Worm (Caenorhabditis elegans): ENCODE data around the gene oac-48.
"Not testable (repeated sequence)": the region's sequence is repeated elsewhere in the genome, so short reads cannot be mapped to it uniquely, and the experiment has no call there.

oac-48 gene

DNA sequence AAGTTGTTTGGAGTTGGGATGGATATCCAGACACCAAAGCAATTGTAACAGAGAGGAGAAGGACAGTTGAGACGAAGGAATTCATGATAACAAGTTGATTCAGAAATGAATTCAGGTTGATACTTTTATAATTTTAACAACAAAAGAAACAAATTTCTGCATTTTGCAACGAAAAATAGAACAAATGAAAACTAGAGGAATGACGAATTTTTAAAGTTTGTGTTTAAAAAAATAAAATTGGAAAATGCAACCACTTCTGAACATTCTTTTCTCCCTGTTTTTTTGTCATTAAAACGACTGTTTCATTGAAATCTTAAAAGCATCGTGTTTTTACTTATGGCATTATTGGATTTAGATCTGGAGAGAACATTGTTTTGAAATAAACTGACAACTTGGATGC is 22.2 kb upstream of the oac-48 start, which contains the start of gene C08F11.12:
Gene C08F11.12, minus strand, starts transcription at position 101 of the 400 bp plus-strand sequence.
- TF ChIP-seq unc-62 (GFP tag; optimal IDR thresholded peaks at IDR 0.05); lin-11 (tag; optimal IDR thresholded peaks at IDR 0.05); zag-1 (tag; optimal IDR thresholded peaks at IDR 0.05): not testable (repeated sequence)

DNA sequence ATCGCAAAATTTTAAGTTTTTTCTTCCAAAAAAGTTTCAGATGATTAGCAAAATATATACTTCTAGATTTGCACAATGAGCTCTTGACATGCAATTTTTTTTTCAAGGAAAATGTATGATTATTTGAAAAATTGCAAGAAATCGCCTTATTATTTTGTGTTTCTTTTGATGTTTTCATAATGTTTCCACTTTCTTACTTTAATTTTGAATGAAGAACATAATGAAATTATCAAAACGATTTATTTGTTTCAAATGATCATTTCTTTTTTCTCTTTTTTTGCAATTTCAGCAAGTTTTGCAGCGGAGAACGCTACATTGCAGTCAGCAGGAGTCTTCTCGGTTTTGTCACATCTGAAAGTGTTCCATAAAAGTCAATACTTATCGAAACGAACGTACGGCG is 21.6 kb upstream of the oac-48 start, which contains the start of gene Y45F10C.6:
Gene Y45F10C.6, plus strand, starts transcription at position 301 of the 400 bp plus-strand sequence.
- not testable (repeated sequence) for TF ChIP-seq nhr-129 (tag; optimal IDR thresholded peaks at IDR 0.05); sma-9 (GFP tag; optimal IDR thresholded peaks at IDR 0.05); sma-9 (tag; optimal IDR thresholded peaks at IDR 0.05); F13H6.1 (tag; optimal IDR thresholded peaks at IDR 0.05)

DNA sequence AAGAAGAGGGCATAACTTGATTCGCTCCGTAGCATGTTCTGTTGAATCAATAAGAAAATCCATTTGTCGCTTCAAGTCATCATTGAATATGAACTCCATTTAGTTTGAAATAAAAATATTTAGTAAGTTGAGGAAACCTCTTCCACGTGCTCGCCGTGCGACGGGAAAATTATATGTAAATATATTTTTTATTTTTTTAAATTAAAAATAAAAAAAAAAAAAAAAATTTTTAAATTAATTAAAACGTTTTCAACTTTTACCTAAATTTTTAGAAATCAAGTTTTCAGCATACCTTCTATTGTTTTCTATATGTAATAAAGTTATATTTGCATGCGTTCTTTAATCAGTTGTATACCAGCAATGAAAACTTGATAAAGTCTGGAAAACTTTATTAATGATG is 14.2 kb upstream of the oac-48 start, which contains the start of gene Y45F10C.1:
Gene Y45F10C.1, minus strand, starts transcription at position 101 of the 400 bp plus-strand sequence.
- TF ChIP-seq nhr-25 (tag; optimal IDR thresholded peaks at IDR 0.05); ztf-1 (GFP tag; conservative IDR thresholded peaks at IDR 0.05); unc-62 (GFP tag; optimal IDR thresholded peaks at IDR 0.05): not testable (repeated sequence)

ce11 chrIV:13662570-13662969 is 11.0 kb upstream of the oac-48 start, which contains the start of gene Y45F10C.2:
Gene Y45F10C.2, minus strand, starts transcription at chrIV:13662670.
- TF ChIP-seq unc-39 (tag; optimal IDR thresholded peaks at IDR 0.05); unc-62 (GFP tag; optimal IDR thresholded peaks at IDR 0.05); dmd-4 (tag; optimal IDR thresholded peaks at IDR 0.05): not testable (repeated sequence)

DNA sequence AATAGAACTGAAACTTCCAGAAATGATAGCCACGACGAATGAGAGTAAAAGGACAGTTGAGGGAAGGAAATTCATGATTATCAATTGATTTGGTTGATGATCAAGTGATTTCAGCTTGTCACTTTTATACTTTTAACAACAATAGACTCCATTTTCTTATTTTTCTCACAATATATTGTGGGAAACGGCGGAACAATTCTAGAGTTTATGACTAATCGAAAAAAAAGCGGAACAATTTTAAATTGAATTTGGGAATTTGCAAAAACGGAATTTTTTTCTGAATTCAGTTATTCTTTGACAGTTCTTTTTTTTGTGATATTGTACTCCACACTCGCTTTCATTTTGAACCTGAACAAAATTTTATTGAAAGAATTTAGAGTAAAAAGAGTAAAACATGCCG is 9.5 kb upstream of the oac-48 start, which contains the start of gene Y45F10C.4:
Gene Y45F10C.4, minus strand, starts transcription at position 101 of the 400 bp plus-strand sequence.
- TF ChIP-seq ama-1 (optimal IDR thresholded peaks at IDR 0.05) (no peak), ztf-1 (GFP tag; conservative IDR thresholded peaks at IDR 0.05) (no peak), skn-1 (tag; optimal IDR thresholded peaks at IDR 0.05) (no peak), nhr-25 (tag; optimal IDR thresholded peaks at IDR 0.05) (no peak), C34F6.9 (tag; optimal IDR thresholded peaks at IDR 0.05) (no peak), lin-39 (tag; optimal IDR thresholded peaks at IDR 0.05) (no peak), elt-3 (tag; optimal IDR thresholded peaks at IDR 0.05) (no peak), ztf-11 (tag; optimal IDR thresholded peaks at IDR 0.05) (no peak), peb-1 (tag; optimal IDR thresholded peaks at IDR 0.05) (no peak), nhr-6 (tag; optimal IDR thresholded peaks at IDR 0.05) (no peak), aly-2 (tag; optimal IDR thresholded peaks at IDR 0.05) (no peak), alr-1 (tag; optimal IDR thresholded peaks at IDR 0.05) (no peak), elt-1 (tag; optimal IDR thresholded peaks at IDR 0.05) (no peak), ztf-4 (tag; optimal IDR thresholded peaks at IDR 0.05) (no peak), nhr-129 (tag; optimal IDR thresholded peaks at IDR 0.05) (no peak), ZK546.5 (tag; optimal IDR thresholded peaks at IDR 0.05) (no peak)

DNA sequence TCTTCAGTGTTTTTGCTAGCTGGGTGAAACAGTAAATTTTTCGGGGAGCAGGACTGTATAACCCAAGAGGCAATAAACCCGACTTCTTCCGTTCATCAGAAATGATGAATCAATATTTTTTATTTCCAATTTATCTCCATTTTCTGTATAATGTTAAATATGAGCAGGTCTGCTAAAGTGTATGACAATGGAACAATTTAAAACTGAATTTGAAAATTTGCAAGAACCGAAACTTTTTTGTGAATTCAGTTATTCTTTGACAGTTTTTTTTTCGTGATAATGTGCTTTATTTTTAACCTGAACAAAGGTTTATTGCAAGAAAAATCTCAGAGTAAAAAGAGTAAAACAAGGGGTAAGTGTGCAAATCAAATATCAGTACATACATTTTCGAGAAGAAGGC is 8.5 kb upstream of the oac-48 start:
- TF ChIP-seq sma-9 (GFP tag; optimal IDR thresholded peaks at IDR 0.05) = no peak
- TF ChIP-seq sma-9 (tag; optimal IDR thresholded peaks at IDR 0.05) = no peak
- TF ChIP-seq nhr-23 (tag; optimal IDR thresholded peaks at IDR 0.05) = no peak
- TF ChIP-seq elt-3 (tag; optimal IDR thresholded peaks at IDR 0.05) = no peak
- no peak for TF ChIP-seq aly-2 (tag; optimal IDR thresholded peaks at IDR 0.05)
- no peak for TF ChIP-seq egl-27 (tag; optimal IDR thresholded peaks at IDR 0.05)
- no peak for TF ChIP-seq lin-13 (GFP tag; optimal IDR thresholded peaks at IDR 0.05)
- TF ChIP-seq zag-1 (tag; optimal IDR thresholded peaks at IDR 0.05) = no peak
- TF ChIP-seq nhr-21 (tag; optimal IDR thresholded peaks at IDR 0.05) = no peak
- TF ChIP-seq lin-11 (tag; optimal IDR thresholded peaks at IDR 0.05) = no peak
- no peak for TF ChIP-seq ztf-1 (GFP tag; conservative IDR thresholded peaks at IDR 0.05)
- no peak for TF ChIP-seq snpc-4 (tag; optimal IDR thresholded peaks at IDR 0.05)
- TF ChIP-seq fos-1 (tag; optimal IDR thresholded peaks at IDR 0.05) = no peak
- no peak for TF ChIP-seq R02D3.7 (tag; optimal IDR thresholded peaks at IDR 0.05)
- TF ChIP-seq ceh-82 (tag; optimal IDR thresholded peaks at IDR 0.05) = no peak
- TF ChIP-seq nhr-77 (tag; optimal IDR thresholded peaks at IDR 0.05) = no peak
